Worm (Caenorhabditis elegans) whole organism, L1 larva: ENCODE measurements around the gene srx-62.

Experiments used
- fkh-8 ChIP-seq: sonication (generic microtip); optimal IDR thresholded peaks from 2 replicates; lab custom pipeline; 2016; ENCODE audit warnings: mild to moderate bottlenecking, missing genetic modification characterization, missing compliant biosample characterization
- grh-1 ChIP-seq: fragments of 200-800 bp; sonication (Bioruptor generic); IDR thresholded peaks from 2 replicates; pipeline ENCODE4 v1.3.6; 2022; ENCODE audit warnings: missing genetic modification reagents, missing genetic modification characterization, missing compliant biosample characterization
- lin-13 ChIP-seq: fragments of 150-350 bp; optimal IDR thresholded peaks from 2 replicates; lab custom pipeline; 2014; ENCODE audit warnings: missing biosample characterization, missing genetic modification reagents, missing genetic modification characterization
- lin-39 ChIP-seq: fragments of 150-350 bp; optimal IDR thresholded peaks from 2 replicates; lab custom pipeline; 2014; ENCODE audit warnings: missing biosample characterization, missing genetic modification reagents, missing genetic modification characterization
- nhr-11 ChIP-seq: fragments of 150-350 bp; optimal IDR thresholded peaks from 2 replicates; lab custom pipeline; 2014; ENCODE audit warnings: missing biosample characterization, missing genetic modification characterization
- nhr-12 ChIP-seq: sonication (generic microtip); optimal IDR thresholded peaks from 2 replicates; lab custom pipeline; 2017; ENCODE audit warnings: missing biosample characterization, missing genetic modification characterization
- nhr-77 ChIP-seq: fragments of 150-350 bp; optimal IDR thresholded peaks from 2 replicates; lab custom pipeline; 2014; ENCODE audit warnings: missing biosample characterization, missing genetic modification characterization
- ztf-4 ChIP-seq: fragments of 150-350 bp; optimal IDR thresholded peaks from 2 replicates; lab custom pipeline; 2014; ENCODE audit warnings: missing biosample characterization, missing genetic modification characterization

DNA sequence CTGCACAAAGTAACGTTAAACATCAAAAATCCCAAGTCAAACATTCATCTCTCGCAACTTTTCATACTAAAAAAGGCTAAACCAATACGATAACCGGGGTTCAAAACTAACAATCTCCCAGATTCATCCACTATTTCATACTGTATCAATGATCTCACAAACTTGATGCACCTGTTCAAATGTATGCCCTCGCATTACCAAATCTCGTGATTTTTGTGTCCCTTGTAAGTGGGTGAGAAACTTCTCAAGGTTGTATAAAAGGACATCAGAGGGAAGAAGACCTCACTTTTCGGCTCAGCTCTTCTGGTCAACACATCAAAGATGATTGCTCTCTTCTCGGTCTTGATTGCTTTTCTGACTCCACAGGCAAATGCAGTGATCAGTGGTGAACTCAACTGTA, 47.9 kb upstream of the srx-62 start, which contains the start of gene phat-3:
- TF ChIP-seq grh-1 (GFP tag; lab: Robert Waterston, UW) (no peak), lin-13 (GFP tag; lab: Kevin White, UChicago) (no peak), nhr-11 (tag; lab: Kevin White, UChicago) (no peak), nhr-77 (tag; lab: Kevin White, UChicago) (no peak), fkh-8 (tag; lab: Kevin White, UChicago) (no peak), lin-39 (tag; lab: Kevin White, UChicago) (no peak), nhr-12 (no peak), ztf-4 (tag; lab: Kevin White, UChicago) (no peak)
